Fruit fly (Drosophila melanogaster): Measurements from ENCODE around the gene spn-A.

spn-A gene

dm6 chr3R:30022452-30023028 lies 33.3 kb downstream of the spn-A start, which contains the start of the genes RpS28a and Axn (continued):
- TF ChIP-seq CG34422 (GFP tag; IDR thresholded peaks at IDR 0.05) (no peak; the same call in 2 of the 3 replicates), CG8290 (GFP tag; optimal IDR thresholded peaks at IDR 0.05) (peak; percentile 18), CG8290 (tag; optimal IDR thresholded peaks at IDR 0.05) (no peak), Hr78 (GFP tag; optimal IDR thresholded peaks at IDR 0.05) (peak in 1 of 2 experiments; percentile 99), Ada2b (GFP tag; IDR thresholded peaks at IDR 0.05) (no peak), Usf (GFP tag; optimal IDR thresholded peaks at IDR 0.05) (no peak), fd96Cb (tag; optimal IDR thresholded peaks at IDR 0.05) (no peak), CG8478 (optimal IDR thresholded peaks at IDR 0.05) (peak; percentile 81), E2f2 (GFP tag; IDR thresholded peaks at IDR 0.05) (peak; percentile 63), HLHmδ (GFP tag; optimal IDR thresholded peaks at IDR 0.05) (peak; percentile 64), CG4617 (GFP tag; optimal IDR thresholded peaks at IDR 0.05; ENCODE audit: borderline replicate concordance) (peak; percentile 67), Oli (tag; optimal IDR thresholded peaks at IDR 0.05) (no peak), crp (GFP tag; optimal IDR thresholded peaks at IDR 0.05) (peak in 1 of 2 experiments; percentile 54), CG9609 (GFP tag; optimal IDR thresholded peaks at IDR 0.05) (peak; percentile 49), CG9797 (GFP tag; optimal IDR thresholded peaks at IDR 0.05) (peak; percentile 43), CG13624 (GFP tag; optimal IDR thresholded peaks at IDR 0.05) (peak; percentile 28), CG15601 (tag; optimal IDR thresholded peaks at IDR 0.05) (peak; percentile 81), lilli (GFP tag; optimal IDR thresholded peaks at IDR 0.05) (peak; percentile 5), tin (GFP tag; optimal IDR thresholded peaks at IDR 0.05) (peak; percentile 32), prd (optimal IDR thresholded peaks at IDR 0.05) (no peak), prd (GFP tag; IDR thresholded peaks at IDR 0.05) (0 out of 3 replicates have a peak, but pooled peaks have one; percentile 28), dimm (GFP tag; IDR thresholded peaks at IDR 0.05) (no peak), lmd (GFP tag; IDR thresholded peaks at IDR 0.05) (peak; percentile 57; the same call in 1 of the 2 replicates), kah (GFP tag; optimal IDR thresholded peaks at IDR 0.05) (no peak), CG2712 (tag; optimal IDR thresholded peaks at IDR 0.05) (peak; percentile 44), Atf3 (GFP tag; optimal IDR thresholded peaks at IDR 0.05) (peak; percentile 18), CG1792 (GFP tag; optimal IDR thresholded peaks at IDR 0.05) (no peak), CG12104 (GFP tag; optimal IDR thresholded peaks at IDR 0.05) (no peak), Dref (GFP tag; IDR thresholded peaks at IDR 0.05) (peak; percentile 98), sim (GFP tag; IDR thresholded peaks at IDR 0.05) (no peak), Xrp1 (GFP tag; IDR thresholded peaks at IDR 0.05) (no peak), ERR (GFP tag; optimal IDR thresholded peaks at IDR 0.05) (peak; percentile 94), ato (GFP tag; IDR thresholded peaks at IDR 0.05; ENCODE audit: partially characterized antibody) (peak; percentile 1; the same call in 1 of the 2 replicates), Hand (GFP tag; optimal IDR thresholded peaks at IDR 0.05) (no peak), CG10431 (GFP tag; optimal IDR thresholded peaks at IDR 0.05) (peak; percentile 6), dmrt11E (tag; optimal IDR thresholded peaks at IDR 0.05) (peak; percentile 0), dmrt99B (tag; optimal IDR thresholded peaks at IDR 0.05) (no peak), CG5180 (GFP tag; optimal IDR thresholded peaks at IDR 0.05) (peak; percentile 100), pho (GFP tag; optimal IDR thresholded peaks at IDR 0.05) (no peak), CG13287 (GFP tag; IDR thresholded peaks at IDR 0.05; ENCODE audit: partially characterized antibody) (peak; percentile 57), Ptx1 (GFP tag; IDR thresholded peaks at IDR 0.05) (no peak), dysf (GFP tag; IDR thresholded peaks at IDR 0.05) (peak; percentile 37; the same call in 1 of the 3 replicates), nom (GFP tag; optimal IDR thresholded peaks at IDR 0.05) (no peak), Xbp1 (GFP tag; optimal IDR thresholded peaks at IDR 0.05) (peak; percentile 43)
